Fruit fly (Drosophila melanogaster): Measurements from ENCODE around the gene Cpr78Cc.
A peak's percentile ranks its signal among the peaks of the same experiment; 100 is the strongest.

Gene Cpr78Cc

dm6 chr3L:21321807-21322503 lies 21.6 kb downstream of the Cpr78Cc start (continued):
- TF ChIP-seq lab (GFP tag; optimal IDR thresholded peaks at IDR 0.05) (peak; percentile 73), ind (GFP tag; optimal IDR thresholded peaks at IDR 0.05) (peak; percentile 11), ranshi (GFP tag; IDR thresholded peaks at IDR 0.05) (no peak), CG15514 (GFP tag; optimal IDR thresholded peaks at IDR 0.05) (peak; percentile 49), Stat92E (GFP tag; optimal IDR thresholded peaks at IDR 0.05) (no peak), Dp (GFP tag; optimal IDR thresholded peaks at IDR 0.05) (no peak), Atf6 (GFP tag; IDR thresholded peaks at IDR 0.05) (no peak; the same call in 1 of the 2 replicates), tin (GFP tag; optimal IDR thresholded peaks at IDR 0.05) (no peak), Hr78 (GFP tag; optimal IDR thresholded peaks at IDR 0.05) (no peak), amos (GFP tag; IDR thresholded peaks at IDR 0.05; ENCODE audit: partially characterized antibody) (no peak), CG6683 (GFP tag; optimal IDR thresholded peaks at IDR 0.05) (no peak), gsb-n (tag; optimal IDR thresholded peaks at IDR 0.05) (no peak), en (GFP tag; optimal IDR thresholded peaks at IDR 0.05) (no peak), CG17912 (GFP tag; optimal IDR thresholded peaks at IDR 0.05) (no peak), CG9797 (GFP tag; optimal IDR thresholded peaks at IDR 0.05) (no peak), Dek (tag; optimal IDR thresholded peaks at IDR 0.05) (peak; percentile 44), CG11093 (GFP tag; IDR thresholded peaks at IDR 0.05) (no peak), Max (GFP tag; optimal IDR thresholded peaks at IDR 0.05) (no peak), klu (GFP tag; IDR thresholded peaks at IDR 0.05) (no peak), CG17361 (GFP tag; IDR thresholded peaks at IDR 0.05) (no peak), dmrt11E (tag; optimal IDR thresholded peaks at IDR 0.05) (no peak), Poxn (GFP tag; IDR thresholded peaks at IDR 0.05) (no peak), CG34376 (GFP tag; optimal IDR thresholded peaks at IDR 0.05) (peak; percentile 69), fd96Cb (tag; optimal IDR thresholded peaks at IDR 0.05) (no peak), gcm (GFP tag; optimal IDR thresholded peaks at IDR 0.05) (no peak), PHDP (tag; optimal IDR thresholded peaks at IDR 0.05) (no peak), lola (GFP tag; optimal IDR thresholded peaks at IDR 0.05) (no peak), Xrp1 (GFP tag; IDR thresholded peaks at IDR 0.05) (no peak), Optix (GFP tag; IDR thresholded peaks at IDR 0.05) (no peak), ash1 (GFP tag; optimal IDR thresholded peaks at IDR 0.05) (no peak), CG9876 (GFP tag; optimal IDR thresholded peaks at IDR 0.05) (no peak), ro (GFP tag; IDR thresholded peaks at IDR 0.05) (no peak), dan (GFP tag; IDR thresholded peaks at IDR 0.05) (no peak), CG14441 (GFP tag; IDR thresholded peaks at IDR 0.05) (no peak), CG17385 (GFP tag; optimal IDR thresholded peaks at IDR 0.05) (peak; percentile 30), ssp (GFP tag; IDR thresholded peaks at IDR 0.05) (no peak), CG4617 (GFP tag; optimal IDR thresholded peaks at IDR 0.05; ENCODE audit: borderline replicate concordance) (no peak), jing (GFP tag; optimal IDR thresholded peaks at IDR 0.05) (no peak), sna (GFP tag; IDR thresholded peaks at IDR 0.05; ENCODE audit: partially characterized antibody) (no peak), CG17328 (GFP tag; IDR thresholded peaks at IDR 0.05) (no peak), pho (GFP tag; optimal IDR thresholded peaks at IDR 0.05) (peak; percentile 28), Gug (GFP tag; IDR thresholded peaks at IDR 0.05) (no peak), CG12219 (GFP tag; optimal IDR thresholded peaks at IDR 0.05) (no peak), CG33213 (GFP tag; optimal IDR thresholded peaks at IDR 0.05) (no peak), Ptx1 (GFP tag; IDR thresholded peaks at IDR 0.05) (no peak), CG4328 (GFP tag; optimal IDR thresholded peaks at IDR 0.05) (no peak), row (GFP tag; IDR thresholded peaks at IDR 0.05) (peak; percentile 48; the same call in 2 of the 3 replicates), Hand (GFP tag; optimal IDR thresholded peaks at IDR 0.05) (peak; percentile 78), CG12236 (GFP tag; optimal IDR thresholded peaks at IDR 0.05) (no peak)
